Worm (Caenorhabditis elegans) whole organism, L3 larva: ENCODE data around the gene F55G1.7.

Experiments
- ceh-16 ChIP-seq: sonication (generic microtip); optimal IDR thresholded peaks from 2 replicates; lab custom pipeline; 2017; ENCODE audit warnings: missing biosample characterization, missing genetic modification characterization
- lin-15B ChIP-seq: fragments of 150-350 bp; optimal IDR thresholded peaks from 2 replicates; lab custom pipeline; 2014; ENCODE audit warnings: missing biosample characterization, missing genetic modification characterization
- nhr-11 ChIP-seq: fragments of 150-350 bp; optimal IDR thresholded peaks from 2 replicates; lab custom pipeline; 2014; ENCODE audit warnings: missing biosample characterization, missing genetic modification characterization
- snpc-4 ChIP-seq: fragments of 150-350 bp; optimal IDR thresholded peaks from 2 replicates; lab custom pipeline; 2014; ENCODE audit warnings: missing biosample characterization, missing genetic modification characterization
- ztf-11 ChIP-seq: fragments of 150-350 bp; optimal IDR thresholded peaks from 2 replicates; lab custom pipeline; 2014; ENCODE audit warnings: missing biosample characterization, missing genetic modification characterization

DNA sequence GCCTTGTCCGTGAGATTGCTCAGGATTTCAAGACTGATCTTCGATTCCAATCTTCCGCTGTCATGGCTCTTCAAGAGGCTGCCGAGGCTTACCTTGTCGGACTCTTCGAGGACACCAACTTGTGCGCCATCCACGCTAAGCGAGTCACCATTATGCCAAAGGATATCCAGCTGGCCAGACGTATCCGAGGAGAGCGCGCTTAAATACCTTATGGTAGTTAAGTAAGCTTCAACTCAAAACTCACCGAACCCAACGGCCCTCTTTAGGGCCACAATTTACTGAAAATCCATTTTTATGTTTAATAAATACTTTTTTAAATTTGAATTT is 18.8 kb upstream of the F55G1.7 start:
- TF ChIP-seq snpc-4 (no peak), nhr-11 (tag; lab: Kevin White, UChicago) (no peak), lin-15B (no peak), ceh-16 (tag; lab: Kevin White, UChicago) (no peak), ztf-11 (tag; lab: Kevin White, UChicago) (no peak)
